Fruit fly (Drosophila melanogaster): Measurements from ENCODE around the gene COX8.

Gene COX8

DNA sequence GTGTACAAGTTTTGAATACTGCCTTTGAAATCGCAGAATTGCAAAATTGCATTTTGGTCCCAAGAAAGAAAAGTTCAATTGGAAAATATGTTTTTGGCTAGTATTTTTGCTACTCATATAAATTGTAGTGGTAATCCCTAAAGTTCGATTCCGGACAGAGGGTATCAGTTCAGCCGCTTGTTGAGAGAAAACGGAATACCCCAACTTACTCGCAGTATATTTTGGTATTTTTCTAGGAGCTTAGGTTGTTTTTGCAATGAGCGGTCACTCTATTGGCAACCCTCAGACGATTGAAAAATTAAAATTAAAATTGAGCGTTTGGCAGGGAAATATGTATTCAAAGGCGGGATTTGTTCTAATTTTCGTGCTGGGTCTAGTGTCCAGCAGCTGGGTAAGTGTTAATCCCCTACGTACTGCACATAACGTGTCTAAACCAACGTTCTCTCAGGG lies 35.1 kb upstream of the COX8 start (continued):
- TF ChIP-seq unc-4 (GFP tag; IDR thresholded peaks at IDR 0.05; ENCODE audit: partially characterized antibody) (no peak), CG10565 (GFP tag; optimal IDR thresholded peaks at IDR 0.05) (no peak), CG18262 (tag; optimal IDR thresholded peaks at IDR 0.05) (no peak), grau (tag; optimal IDR thresholded peaks at IDR 0.05) (no peak), CG15479 (GFP tag; optimal IDR thresholded peaks at IDR 0.05) (no peak), vfl (GFP tag; optimal IDR thresholded peaks at IDR 0.05) (no peak), h (optimal IDR thresholded peaks at IDR 0.05) (no peak), CG11398 (GFP tag; optimal IDR thresholded peaks at IDR 0.05) (no peak), vvl (GFP tag; IDR thresholded peaks at IDR 0.05) (no peak), CG34422 (GFP tag; IDR thresholded peaks at IDR 0.05) (no peak), gsb-n (tag; optimal IDR thresholded peaks at IDR 0.05) (no peak), CG12769 (tag; optimal IDR thresholded peaks at IDR 0.05) (no peak), toy (GFP tag; IDR thresholded peaks at IDR 0.05) (no peak), CG2120 (GFP tag; optimal IDR thresholded peaks at IDR 0.05) (peak; percentile 15), CG17328 (GFP tag; IDR thresholded peaks at IDR 0.05) (no peak), CG6854 (GFP tag; optimal IDR thresholded peaks at IDR 0.05) (no peak), NC2β (GFP tag; optimal IDR thresholded peaks at IDR 0.05) (no peak), kni (GFP tag; optimal IDR thresholded peaks at IDR 0.05) (no peak), Doc2 (GFP tag; IDR thresholded peaks at IDR 0.05) (no peak), CG16779 (GFP tag; IDR thresholded peaks at IDR 0.05) (no peak), CG14860 (GFP tag; IDR thresholded peaks at IDR 0.05; ENCODE audit: partially characterized antibody) (no peak), Ets97D (GFP tag; optimal IDR thresholded peaks at IDR 0.05) (no peak), CG4360 (GFP tag; IDR thresholded peaks at IDR 0.05) (peak; percentile 37; the same call in 1 of the 2 replicates), CG10209 (GFP tag; optimal IDR thresholded peaks at IDR 0.05) (no peak), Adf1 (GFP tag; IDR thresholded peaks at IDR 0.05) (no peak), mam (GFP tag; optimal IDR thresholded peaks at IDR 0.05) (peak; percentile 37), yki (optimal IDR thresholded peaks at IDR 0.05) (no peak), CG30020 (tag; optimal IDR thresholded peaks at IDR 0.05) (peak; percentile 53), usp (GFP tag; optimal IDR thresholded peaks at IDR 0.05) (no peak), Poxn (GFP tag; IDR thresholded peaks at IDR 0.05) (no peak), slbo (GFP tag; IDR thresholded peaks at IDR 0.05) (no peak), CG31388 (GFP tag; optimal IDR thresholded peaks at IDR 0.05) (no peak), tx (GFP tag; optimal IDR thresholded peaks at IDR 0.05) (no peak), Aef1 (GFP tag; IDR thresholded peaks at IDR 0.05) (no peak), CG3995 (GFP tag; optimal IDR thresholded peaks at IDR 0.05) (peak; percentile 13), CG7839 (tag; optimal IDR thresholded peaks at IDR 0.05) (no peak), Lhr (GFP tag; optimal IDR thresholded peaks at IDR 0.05) (no peak), Six4 (GFP tag; optimal IDR thresholded peaks at IDR 0.05) (no peak), CG3281 (GFP tag; optimal IDR thresholded peaks at IDR 0.05) (no peak), CG18764 (GFP tag; optimal IDR thresholded peaks at IDR 0.05) (no peak), ara (GFP tag; IDR thresholded peaks at IDR 0.05) (no peak), pum (GFP tag; optimal IDR thresholded peaks at IDR 0.05) (no peak), HmgZ (tag; optimal IDR thresholded peaks at IDR 0.05) (peak; percentile 18), psq (GFP tag; optimal IDR thresholded peaks at IDR 0.05) (no peak), CG7357 (GFP tag; IDR thresholded peaks at IDR 0.05) (no peak), CG7786 (GFP tag; optimal IDR thresholded peaks at IDR 0.05) (no peak), nerfin-1 (tag; optimal IDR thresholded peaks at IDR 0.05) (no peak), CG7556 (GFP tag; optimal IDR thresholded peaks at IDR 0.05) (no peak), zf30C (GFP tag; optimal IDR thresholded peaks at IDR 0.05) (no peak), CG8765 (GFP tag; IDR thresholded peaks at IDR 0.05) (no peak), CG17186 (GFP tag; optimal IDR thresholded peaks at IDR 0.05) (no peak), fru (optimal IDR thresholded peaks at IDR 0.05) (no peak), CG2116 (GFP tag; optimal IDR thresholded peaks at IDR 0.05) (peak; percentile 2), Gsc (GFP tag; IDR thresholded peaks at IDR 0.05) (no peak)

Data from whole organism, embryonic.